Worm (Caenorhabditis elegans) whole organism, L4 larva: ENCODE measurements around the gene W04B5.3.

Source experiments
- R02D3.7 ChIP-seq: fragments of 150-350 bp; sonication (generic microtip); optimal IDR thresholded peaks from 3 replicates; lab custom pipeline; 2014; ENCODE audit warnings: missing biosample characterization, missing genetic modification characterization
- T20F7.1 ChIP-seq: fragments of 200-800 bp; sonication (Bioruptor generic); optimal IDR thresholded peaks from 2 replicates; lab custom pipeline; 2018; ENCODE audit warnings: mild to moderate bottlenecking, missing genetic modification characterization, missing compliant biosample characterization
- Y48G9A.11 ChIP-seq: fragments of 200-800 bp; sonication (Bioruptor generic); IDR thresholded peaks from 2 replicates; pipeline ENCODE4 v1.3.6; 2022; ENCODE audit warnings: missing genetic modification reagents, missing genetic modification characterization, missing compliant biosample characterization
- Y75B8A.6 ChIP-seq: fragments of 200-800 bp; sonication (Bioruptor generic); IDR thresholded peaks from 2 replicates; pipeline ENCODE4 v1.3.6; 2022; ENCODE audit warnings: missing genetic modification reagents, missing genetic modification characterization, missing compliant biosample characterization
- aha-1 ChIP-seq: fragments of 150-350 bp; peaks from one replicate; lab custom pipeline; 2014; ENCODE audit warnings: missing biosample characterization, missing genetic modification characterization
- aly-2 ChIP-seq: sonication (generic microtip); optimal IDR thresholded peaks from 2 replicates; lab custom pipeline; 2018; ENCODE audit warnings: missing biosample characterization, missing genetic modification characterization
- ceh-28 ChIP-seq: fragments of 150-350 bp; optimal IDR thresholded peaks from 2 replicates; lab custom pipeline; 2014; ENCODE audit warnings: missing biosample characterization, missing genetic modification reagents, missing genetic modification characterization
- ceh-82 ChIP-seq: sonication (generic microtip); optimal IDR thresholded peaks from 2 replicates; lab custom pipeline; 2017; ENCODE audit warnings: missing biosample characterization, missing genetic modification characterization
- ces-1 ChIP-seq: fragments of 150-350 bp; sonication (generic microtip); optimal IDR thresholded peaks from 4 replicates; lab custom pipeline; 2014; ENCODE audit warnings: missing biosample characterization, missing genetic modification reagents, missing genetic modification characterization
- daf-12 ChIP-seq: fragments of 150-350 bp; optimal IDR thresholded peaks from 2 replicates; lab custom pipeline; 2014; ENCODE audit warnings: missing biosample characterization, missing genetic modification reagents, missing genetic modification characterization
- daf-16 ChIP-seq, 3 experiments: sonication (generic microtip); optimal IDR thresholded peaks; 2 replicates each; lab custom pipeline; 2016 to 2017; ENCODE audit warnings: missing genetic modification characterization in 3 of 3, missing genetic modification reagents in 3 of 3, mild to moderate bottlenecking in 2 of 3, missing compliant biosample characterization in 2 of 3, missing biosample characterization in 1 of 3, moderate library complexity in 1 of 3
- dmd-6 ChIP-seq: fragments of 200-800 bp; sonication (Bioruptor generic); IDR thresholded peaks from 2 replicates; pipeline ENCODE4 v1.3.6; 2022; ENCODE audit warnings: missing genetic modification reagents, missing genetic modification characterization, missing compliant biosample characterization
- dmd-8 ChIP-seq: fragments of 200-800 bp; sonication (Bioruptor generic); IDR thresholded peaks from 2 replicates; pipeline ENCODE4 v1.3.6; 2022; ENCODE audit warnings: missing genetic modification characterization, missing compliant biosample characterization
- dpl-1 ChIP-seq: fragments of 150-350 bp; optimal IDR thresholded peaks from 2 replicates; lab custom pipeline; 2014; ENCODE audit warnings: missing biosample characterization, missing genetic modification reagents, missing genetic modification characterization
- dve-1 ChIP-seq: sonication (generic microtip); optimal IDR thresholded peaks from 2 replicates; lab custom pipeline; 2017; ENCODE audit warnings: antibody characterized with exemption, mild to moderate bottlenecking, missing genetic modification characterization, missing compliant biosample characterization; ENCODE audit not compliant: insufficient read depth
- fkh-10 ChIP-seq: fragments of 150-350 bp; optimal IDR thresholded peaks from 2 replicates; lab custom pipeline; 2014; ENCODE audit warnings: missing biosample characterization, missing genetic modification reagents, missing genetic modification characterization
- hif-1 ChIP-seq, 2 experiments: sonication (generic microtip); optimal IDR thresholded peaks; 2 replicates each; lab custom pipeline; 2016 to 2017; ENCODE audit warnings: missing compliant biosample characterization in 2 of 2, missing genetic modification characterization in 2 of 2, missing genetic modification reagents in 2 of 2, missing genotype in 2 of 2, mild to moderate bottlenecking in 1 of 2
- hlh-30 ChIP-seq: sonication (generic microtip); optimal IDR thresholded peaks from 2 replicates; lab custom pipeline; 2017; ENCODE audit warnings: antibody characterized with exemption, mild to moderate bottlenecking, missing genetic modification characterization, missing compliant biosample characterization; ENCODE audit not compliant: insufficient read depth
- lin-1 ChIP-seq: fragments of 200-800 bp; sonication (Bioruptor generic); IDR thresholded peaks from 2 replicates; pipeline ENCODE4 v1.3.6; 2022; ENCODE audit warnings: missing genetic modification reagents, missing genetic modification characterization, missing compliant biosample characterization
- lin-13 ChIP-seq: fragments of 150-350 bp; optimal IDR thresholded peaks from 2 replicates; lab custom pipeline; 2014; ENCODE audit warnings: missing biosample characterization, missing genetic modification reagents, missing genetic modification characterization
- lin-38 ChIP-seq: fragments of 200-800 bp; sonication (Bioruptor generic); IDR thresholded peaks from 2 replicates; pipeline ENCODE4 v1.3.6; 2022; ENCODE audit warnings: missing genetic modification reagents, missing genetic modification characterization, missing compliant biosample characterization
- lsy-2 ChIP-seq, 2 experiments: fragments of 150-350 bp in 1 of 2; sonication (generic microtip) in 1 of 2; optimal IDR thresholded peaks; 2 replicates each; lab custom pipeline; 2014 to 2017; ENCODE audit warnings: missing biosample characterization in 2 of 2, missing genetic modification characterization in 2 of 2
- madf-9 ChIP-seq: fragments of 200-800 bp; sonication (Bioruptor generic); conservative IDR thresholded peaks from 2 replicates; pipeline ENCODE4 v1.3.6; 2022; ENCODE audit warnings: missing genetic modification reagents, missing genetic modification characterization, missing compliant biosample characterization
- mep-1 ChIP-seq: fragments of 150-350 bp; sonication (generic microtip); optimal IDR thresholded peaks from 3 replicates; lab custom pipeline; 2014; ENCODE audit warnings: missing biosample characterization, missing genetic modification characterization
- mes-2 ChIP-seq: sonication (generic microtip); optimal IDR thresholded peaks from 2 replicates; lab custom pipeline; 2016; ENCODE audit warnings: missing genotype, mild to moderate bottlenecking, missing genetic modification characterization, missing compliant biosample characterization; ENCODE audit not compliant: poor library complexity, severe bottlenecking
- mxl-2 ChIP-seq: fragments of 200-800 bp; sonication (Bioruptor generic); conservative IDR thresholded peaks from 2 replicates; pipeline ENCODE4 v1.3.6; 2022; ENCODE audit warnings: missing genetic modification reagents, missing genetic modification characterization, missing compliant biosample characterization
- nhr-42 ChIP-seq: fragments of 200-800 bp; sonication (Bioruptor generic); IDR thresholded peaks from 2 replicates; pipeline ENCODE4 v1.3.6; 2022; ENCODE audit warnings: missing genetic modification characterization, missing compliant biosample characterization
- nhr-48 ChIP-seq: sonication (generic microtip); optimal IDR thresholded peaks from 2 replicates; lab custom pipeline; 2016; ENCODE audit warnings: mild to moderate bottlenecking, missing genetic modification characterization, missing compliant biosample characterization
- pqm-1 ChIP-seq: sonication (generic microtip); optimal IDR thresholded peaks from 2 replicates; lab custom pipeline; 2017; ENCODE audit warnings: missing biosample characterization, missing genetic modification characterization
- unc-62 ChIP-seq, 3 experiments: fragments of 150-350 bp in 1 of 3; sonication (generic microtip); optimal IDR thresholded peaks in 2 of 3; peaks in 1 of 3; 1 replicate in 1 of 3; 2 replicates in 2 of 3; lab custom pipeline; 2014 to 2017; ENCODE audit warnings: missing biosample characterization in 3 of 3, missing genetic modification characterization in 3 of 3, missing genetic modification reagents in 3 of 3, missing genotype in 1 of 3
- zfp-3 ChIP-seq: fragments of 200-800 bp; sonication (Bioruptor generic); conservative IDR thresholded peaks from 2 replicates; pipeline ENCODE4 v1.3.6; 2022; ENCODE audit warnings: missing genetic modification reagents, missing genetic modification characterization, missing compliant biosample characterization

Gene W04B5.3

ce11 chrIII:2384364-2384763, 34.0 kb upstream of the W04B5.3 start:
- TF ChIP-seq pqm-1 (tag; lab: Kevin White, UChicago) (no peak), aha-1 (tag; lab: Kevin White, UChicago) (peak; percentile 30), ceh-28 (tag; lab: Kevin White, UChicago) (peak; percentile 99)
- TF ChIP-seq, all 104 proteins: peak for 2

ce11 chrIII:2386483-2386882, 31.8 kb upstream of the W04B5.3 start, which contains the start of gene H14E04.3:
TSS of gene H14E04.3 (minus strand) at chrIII:2386583.
- TF ChIP-seq dpl-1 (GFP tag; lab: Kevin White, UChicago) (no peak), daf-12 (tag; lab: Kevin White, UChicago) (no peak), nhr-42 (no peak), madf-9 (GFP tag; lab: Robert Waterston, UW) (no peak), aly-2 (tag; lab: Kevin White, UChicago) (no peak), Y75B8A.6 (GFP tag; lab: Robert Waterston, UW) (no peak)
- TF ChIP-seq, all 104 proteins: peak for 0

ce11 chrIII:2391704-2392103, 26.6 kb upstream of the W04B5.3 start:
- no peak for TF ChIP-seq aly-2 (tag; lab: Kevin White, UChicago)
- peak; percentile 86 for TF ChIP-seq ces-1

ce11 chrIII:2393666-2394154, 24.6 kb upstream of the W04B5.3 start:
- TF ChIP-seq nhr-48 (tag; lab: Kevin White, UChicago) (no peak), pqm-1 (tag; lab: Kevin White, UChicago) (no peak), dmd-6 (GFP tag; lab: Robert Waterston, UW) (no peak), fkh-10 (GFP tag; lab: Kevin White, UChicago) (no peak), lin-13 (peak; percentile 64), lsy-2 (tag; optimal IDR thresholded peaks at IDR 0.05; lab: Kevin White, UChicago) (peak in 1 of 2 experiments; percentile 45), ceh-82 (tag; lab: Kevin White, UChicago) (no peak)

- TF ChIP-seq daf-16 (GFP tag; optimal IDR thresholded peaks at IDR 0.05; lab: Kevin White, UChicago), result no peak
- peak; percentile 25 for TF ChIP-seq daf-16 (tag; optimal IDR thresholded peaks at IDR 0.05; lab: Kevin White, UChicago)
- TF ChIP-seq R02D3.7 (tag; lab: Kevin White, UChicago), result peak; percentile 74
- peak; percentile 92 for TF ChIP-seq dpl-1 (GFP tag; lab: Kevin White, UChicago)
- TF ChIP-seq zfp-3 (GFP tag; lab: Robert Waterston, UW), result no peak
- TF ChIP-seq dmd-8 (GFP tag; lab: Robert Waterston, UW), result no peak
- peak; percentile 99 for TF ChIP-seq Y48G9A.11 (GFP tag; lab: Robert Waterston, UW)
- peak in 1 of 2 experiments; percentile 4 for TF ChIP-seq unc-62 (GFP tag; optimal IDR thresholded peaks at IDR 0.05 in 1 of 2; lab: Kevin White, UChicago)
- no peak for TF ChIP-seq unc-62 (tag; optimal IDR thresholded peaks at IDR 0.05; lab: Kevin White, UChicago)
- peak; percentile 71 for TF ChIP-seq mes-2 (tag; lab: Kevin White, UChicago)
- peak; percentile 93 for TF ChIP-seq aha-1 (tag; lab: Kevin White, UChicago)
- peak; percentile 51 for TF ChIP-seq lin-38 (GFP tag; lab: Robert Waterston, UW)
- TF ChIP-seq mep-1, result peak; percentile 38
- peak in 1 of 2 experiments; percentile 80 for TF ChIP-seq lsy-2 (tag; optimal IDR thresholded peaks at IDR 0.05; lab: Kevin White, UChicago)
- TF ChIP-seq hif-1 (tag; optimal IDR thresholded peaks at IDR 0.05; lab: Kevin White, UChicago), result no peak
- TF ChIP-seq dve-1 (tag; lab: Kevin White, UChicago), result peak; percentile 26
- no peak for TF ChIP-seq lin-1 (GFP tag; lab: Robert Waterston, UW)
- TF ChIP-seq mxl-2, result no peak
- peak; percentile 98 for TF ChIP-seq T20F7.1 (GFP tag; lab: Kevin White, UChicago)
- peak; percentile 25 for TF ChIP-seq hlh-30 (tag; lab: Kevin White, UChicago)
Observed at ce11 chrIII:2401126-2402123, 16.9 kb upstream of the W04B5.3 start, which contains the start of the genes cic-1 and strm-1. TSS of gene cic-1 (minus strand) at chrIII:2401221. TSS of gene strm-1 (plus strand) at chrIII:2402070.
